Fruit fly (Drosophila melanogaster) whole organism, larva: ENCODE results near the gene Hpd.

Source experiments
- noc ChIP-seq: fragments of 200-800 bp; sonication (Bioruptor generic); optimal IDR thresholded peaks from 3 replicates; lab custom pipeline; 2019; ENCODE audit warnings: missing biosample characterization, mild to moderate bottlenecking, missing genetic modification characterization, moderate library complexity

The Hpd gene

dm6 chr3L:20396047-20396446 lies 43.6 kb downstream of the Hpd start:
- no peak for TF ChIP-seq noc (tag; lab: Kevin White, UChicago)

dm6 chr3L:20395257-20395909 lies 44.3 kb downstream of the Hpd start:
- TF ChIP-seq noc (tag; lab: Kevin White, UChicago): peak; percentile 93

dm6 chr3L:20393357-20393756 lies 46.3 kb downstream of the Hpd start, which contains the start of gene CG33969:
TSS of gene CG33969 (minus strand) at chr3L:20393553.
- TF ChIP-seq noc (tag; lab: Kevin White, UChicago): no peak

- peak; percentile 58 for TF ChIP-seq noc (tag; lab: Kevin White, UChicago)
Observed at dm6 chr3L:20388983-20389382, 50.7 kb downstream of the Hpd start.
